Fruit fly (Drosophila melanogaster) whole organism, embryonic: ENCODE results near the gene jhamt.
A peak's percentile ranks its signal among the peaks of the same experiment; 100 is the strongest.

Experiments
- Atf3 ChIP-seq: fragments of 200-800 bp; sonication (Bioruptor generic); optimal IDR thresholded peaks from 3 replicates; lab custom pipeline; 2016; ENCODE audit warnings: missing biosample characterization, missing genetic modification characterization
- Awh ChIP-seq: fragments of 200-800 bp; sonication (Bioruptor generic); IDR thresholded peaks from 2 replicates; pipeline ENCODE4, ENCODE4 v1.3.6; 2022; ENCODE audit warnings: missing biosample characterization, missing genetic modification characterization
- Blimp-1 ChIP-seq: fragments of 200-800 bp; sonication (Bioruptor generic); optimal IDR thresholded peaks from 3 replicates; lab custom pipeline; 2018; ENCODE audit warnings: missing biosample characterization, missing genetic modification characterization, mild to moderate bottlenecking, moderate library complexity, missing genetic modification reagents
- CG10321 ChIP-seq: fragments of 200-800 bp; sonication (Bioruptor generic); IDR thresholded peaks from 2 replicates; pipeline ENCODE4 v1.3.6; 2022; ENCODE audit warnings: missing biosample characterization, missing genetic modification characterization
- CG11504 ChIP-seq: fragments of 200-800 bp; sonication (Bioruptor generic); optimal IDR thresholded peaks from 3 replicates; lab custom pipeline; 2019; ENCODE audit warnings: missing biosample characterization, mild to moderate bottlenecking, missing genetic modification characterization, moderate library complexity
- CG11696 ChIP-seq: fragments of 200-800 bp; sonication (Bioruptor generic); IDR thresholded peaks from 2 replicates; pipeline ENCODE4 v1.3.6; 2022; ENCODE audit warnings: missing biosample characterization, missing genetic modification characterization
- CG12769 ChIP-seq: fragments of 200-800 bp; sonication (Bioruptor generic); optimal IDR thresholded peaks from 2 replicates; lab custom pipeline; 2019; ENCODE audit warnings: missing biosample characterization, mild to moderate bottlenecking, missing genetic modification characterization, moderate library complexity
- CG13296 ChIP-seq: fragments of 200-800 bp; sonication (Bioruptor generic); optimal IDR thresholded peaks from 3 replicates; lab custom pipeline; 2018; ENCODE audit warnings: missing biosample characterization, mild to moderate bottlenecking, missing genetic modification characterization
- CG15479 ChIP-seq: fragments of 200-800 bp; sonication (Bioruptor generic); optimal IDR thresholded peaks from 3 replicates; lab custom pipeline; 2019; ENCODE audit warnings: missing biosample characterization, mild to moderate bottlenecking, missing genetic modification characterization, moderate library complexity
- CG3163 ChIP-seq: fragments of 200-800 bp; sonication (Bioruptor generic); optimal IDR thresholded peaks from 3 replicates; lab custom pipeline; 2016; ENCODE audit warnings: missing biosample characterization, missing genetic modification characterization
- CG32767 ChIP-seq: fragments of 200-800 bp; sonication (Bioruptor generic); IDR thresholded peaks from 2 replicates; pipeline ENCODE4 v1.3.6; 2022; ENCODE audit warnings: missing biosample characterization, missing genetic modification characterization
- CG3407 ChIP-seq: fragments of 200-800 bp; sonication (Bioruptor generic); optimal IDR thresholded peaks from 2 replicates; lab custom pipeline; 2018; ENCODE audit warnings: missing biosample characterization, mild to moderate bottlenecking, missing genetic modification characterization
- CG4854 ChIP-seq: fragments of 200-800 bp; sonication (Bioruptor generic); optimal IDR thresholded peaks from 2 replicates; lab custom pipeline; 2016; ENCODE audit warnings: missing biosample characterization, missing genetic modification characterization, inconsistent platforms
- CG6854 ChIP-seq: fragments of 200-800 bp; sonication (Bioruptor generic); optimal IDR thresholded peaks from 3 replicates; lab custom pipeline; 2017; ENCODE audit warnings: missing biosample characterization, mild to moderate bottlenecking, missing genetic modification characterization
- CG9609 ChIP-seq: fragments of 200-800 bp; sonication (Bioruptor generic); optimal IDR thresholded peaks from 3 replicates; lab custom pipeline; 2016; ENCODE audit warnings: missing biosample characterization, missing genetic modification characterization
- CoRest ChIP-seq: fragments of 200-800 bp; sonication (Bioruptor generic); optimal IDR thresholded peaks from 3 replicates; lab custom pipeline; 2018; ENCODE audit warnings: missing biosample characterization, mild to moderate bottlenecking, missing genetic modification characterization, moderate library complexity
- Dip2 ChIP-seq: fragments of 200-800 bp; sonication (Bioruptor generic); IDR thresholded peaks from 2 replicates; pipeline ENCODE4 v1.3.6; 2022; ENCODE audit warnings: missing biosample characterization, missing genetic modification characterization
- Doc2 ChIP-seq: fragments of 200-800 bp; sonication (Bioruptor generic); IDR thresholded peaks from 2 replicates; pipeline ENCODE4 v1.3.6; 2022; ENCODE audit warnings: missing biosample characterization, missing genetic modification characterization
- Ets97D ChIP-seq: fragments of 200-800 bp; sonication (Bioruptor generic); optimal IDR thresholded peaks from 3 replicates; lab custom pipeline; 2016; ENCODE audit warnings: missing biosample characterization, missing genetic modification characterization
- HLH3B ChIP-seq: fragments of 200-800 bp; sonication (Bioruptor generic); IDR thresholded peaks from 2 replicates; pipeline ENCODE4 v1.3.6; 2022; ENCODE audit warnings: missing biosample characterization, missing genetic modification characterization
- Jarid2 ChIP-seq: fragments of 200-800 bp; sonication (Bioruptor generic); optimal IDR thresholded peaks from 3 replicates; lab custom pipeline; 2017; ENCODE audit warnings: mild to moderate bottlenecking, missing biosample characterization, missing genetic modification reagents, missing genetic modification characterization
- Med ChIP-seq: fragments of 200-800 bp; sonication (Bioruptor generic); peaks from one replicate; lab custom pipeline; 2016; ENCODE audit warnings: missing biosample characterization, missing genetic modification characterization, mild to moderate bottlenecking, inconsistent platforms, moderate library complexity
- Opbp ChIP-seq: fragments of 200-800 bp; sonication (Bioruptor generic); IDR thresholded peaks from 3 replicates; pipeline ENCODE4 v1.3.6; 2022; ENCODE audit warnings: missing biosample characterization, missing genetic modification characterization; ENCODE audit not compliant: partially characterized antibody
- Ravus ChIP-seq: fragments of 200-800 bp; sonication (Bioruptor generic); IDR thresholded peaks from 2 replicates; pipeline ENCODE4 v1.3.6; 2022; ENCODE audit warnings: missing biosample characterization, missing genetic modification characterization
- Rx ChIP-seq: fragments of 200-800 bp; sonication (Bioruptor generic); IDR thresholded peaks from 2 replicates; pipeline ENCODE4 v1.3.6; 2022; ENCODE audit warnings: missing biosample characterization, missing genetic modification characterization
- Stat92E ChIP-seq, 3 experiments: fragments of >200 bp in 2 of 3; fragments of 200-800 bp in 1 of 3; sonication (Bioruptor generic) in 1 of 3; optimal IDR thresholded peaks; 2 replicates each; lab custom pipeline; 2017 to 2019; ENCODE audit warnings: missing biosample characterization in 3 of 3, missing genetic modification characterization in 3 of 3, mild to moderate bottlenecking in 1 of 3, moderate library complexity in 1 of 3
- YL-1 ChIP-seq: fragments of 200-800 bp; sonication (Bioruptor generic); optimal IDR thresholded peaks from 3 replicates; lab custom pipeline; 2017; ENCODE audit warnings: missing biosample characterization, mild to moderate bottlenecking, missing genetic modification characterization
- aop ChIP-seq: fragments of 200-800 bp; sonication (Bioruptor generic); IDR thresholded peaks from 2 replicates; pipeline ENCODE4 v1.3.6; 2022; ENCODE audit warnings: missing biosample characterization, missing genetic modification characterization
- bowl ChIP-seq: fragments of 200-800 bp; sonication (Bioruptor generic); IDR thresholded peaks from 2 replicates; pipeline ENCODE4 v1.3.6; 2022; ENCODE audit warnings: missing biosample characterization, missing genetic modification characterization
- ci ChIP-seq: fragments of 200-800 bp; sonication (Bioruptor generic); IDR thresholded peaks from 3 replicates; pipeline ENCODE4 v1.3.6; 2022; ENCODE audit warnings: missing biosample characterization, missing genetic modification characterization
- corto ChIP-seq: fragments of 200-800 bp; sonication (Bioruptor generic); optimal IDR thresholded peaks from 2 replicates; lab custom pipeline; 2016; ENCODE audit warnings: missing biosample characterization, mild to moderate bottlenecking, missing genetic modification characterization, moderate library complexity
- en ChIP-seq: fragments of 200-800 bp; sonication (Bioruptor generic); optimal IDR thresholded peaks from 2 replicates; lab custom pipeline; 2016; ENCODE audit warnings: missing biosample characterization, missing genetic modification characterization
- fd102C ChIP-seq: fragments of 200-800 bp; sonication (Bioruptor generic); optimal IDR thresholded peaks from 2 replicates; lab custom pipeline; 2018; ENCODE audit warnings: missing biosample characterization, mild to moderate bottlenecking, missing genetic modification characterization, moderate library complexity
- gfzf ChIP-seq: fragments of 200-800 bp; sonication (Bioruptor generic); optimal IDR thresholded peaks from 2 replicates; lab custom pipeline; 2016; ENCODE audit warnings: missing biosample characterization, mild to moderate bottlenecking, missing genetic modification characterization, moderate library complexity
- kah ChIP-seq: fragments of 200-800 bp; sonication (Bioruptor generic); optimal IDR thresholded peaks from 2 replicates; lab custom pipeline; 2018; ENCODE audit warnings: missing biosample characterization, mild to moderate bottlenecking, missing genetic modification characterization
- kni ChIP-seq: fragments of 200-800 bp; sonication (Bioruptor generic); optimal IDR thresholded peaks from 3 replicates; lab custom pipeline; 2017; ENCODE audit warnings: mild to moderate bottlenecking, missing biosample characterization, missing genetic modification reagents, missing genetic modification characterization
- lab ChIP-seq: fragments of 200-800 bp; sonication (Bioruptor generic); optimal IDR thresholded peaks from 3 replicates; lab custom pipeline; 2017; ENCODE audit warnings: missing biosample characterization, missing genetic modification characterization, mild to moderate bottlenecking, moderate library complexity, missing genetic modification reagents
- lbe ChIP-seq: fragments of 200-800 bp; sonication (Bioruptor generic); optimal IDR thresholded peaks from 2 replicates; lab custom pipeline; 2016; ENCODE audit warnings: missing biosample characterization, mild to moderate bottlenecking, missing genetic modification characterization
- oc ChIP-seq: fragments of 200-800 bp; sonication (Bioruptor generic); optimal IDR thresholded peaks from 2 replicates; lab custom pipeline; 2018; ENCODE audit warnings: missing biosample characterization, mild to moderate bottlenecking, missing genetic modification characterization, moderate library complexity
- onecut ChIP-seq: fragments of 200-800 bp; sonication (Bioruptor generic); IDR thresholded peaks from 2 replicates; pipeline ENCODE4 v1.3.6; 2022; ENCODE audit warnings: missing biosample characterization, missing genetic modification characterization
- phol ChIP-seq: fragments of 200-800 bp; sonication (Bioruptor generic); optimal IDR thresholded peaks from 3 replicates; lab custom pipeline; 2018; ENCODE audit warnings: missing biosample characterization, mild to moderate bottlenecking, missing genetic modification characterization, moderate library complexity
- pnt ChIP-seq: fragments of 200-800 bp; sonication (Bioruptor generic); optimal IDR thresholded peaks from 3 replicates; lab custom pipeline; 2016; ENCODE audit warnings: missing biosample characterization, missing genetic modification characterization
- ranshi ChIP-seq: fragments of 200-800 bp; sonication (Bioruptor generic); IDR thresholded peaks from 2 replicates; pipeline ENCODE4 v1.3.6; 2022; ENCODE audit warnings: missing biosample characterization, missing genetic modification characterization
- row ChIP-seq: fragments of 200-800 bp; sonication (Bioruptor generic); IDR thresholded peaks from 3 replicates; pipeline ENCODE4 v1.3.6; 2022; ENCODE audit warnings: missing biosample characterization, missing genetic modification characterization
- shn ChIP-seq: fragments of 200-800 bp; sonication (Bioruptor generic); optimal IDR thresholded peaks from 3 replicates; lab custom pipeline; 2016; ENCODE audit warnings: missing biosample characterization, missing genetic modification characterization
- slou ChIP-seq: fragments of 200-800 bp; sonication (Bioruptor generic); optimal IDR thresholded peaks from 3 replicates; lab custom pipeline; 2016; ENCODE audit warnings: missing biosample characterization, missing genetic modification characterization
- sr ChIP-seq: fragments of 200-800 bp; sonication (Bioruptor generic); IDR thresholded peaks from 3 replicates; pipeline ENCODE4 v1.3.6; 2022; ENCODE audit warnings: missing biosample characterization, missing genetic modification characterization
- tin ChIP-seq: fragments of 200-800 bp; sonication (Bioruptor generic); optimal IDR thresholded peaks from 3 replicates; lab custom pipeline; 2016; ENCODE audit warnings: missing biosample characterization, missing genetic modification characterization
- tup ChIP-seq: fragments of 200-800 bp; sonication (Bioruptor generic); optimal IDR thresholded peaks from 2 replicates; lab custom pipeline; 2016; ENCODE audit warnings: missing biosample characterization, mild to moderate bottlenecking, missing genetic modification characterization, moderate library complexity
- unc-4 ChIP-seq: fragments of 200-800 bp; sonication (Bioruptor generic); IDR thresholded peaks from 2 replicates; pipeline ENCODE4 v1.3.6; 2022; ENCODE audit warnings: missing biosample characterization, missing genetic modification characterization; ENCODE audit not compliant: partially characterized antibody
- vvl ChIP-seq: fragments of 200-800 bp; sonication (Bioruptor generic); IDR thresholded peaks from 2 replicates; pipeline ENCODE4 v1.3.6; 2022; ENCODE audit warnings: missing biosample characterization, missing genetic modification characterization

The jhamt gene

DNA sequence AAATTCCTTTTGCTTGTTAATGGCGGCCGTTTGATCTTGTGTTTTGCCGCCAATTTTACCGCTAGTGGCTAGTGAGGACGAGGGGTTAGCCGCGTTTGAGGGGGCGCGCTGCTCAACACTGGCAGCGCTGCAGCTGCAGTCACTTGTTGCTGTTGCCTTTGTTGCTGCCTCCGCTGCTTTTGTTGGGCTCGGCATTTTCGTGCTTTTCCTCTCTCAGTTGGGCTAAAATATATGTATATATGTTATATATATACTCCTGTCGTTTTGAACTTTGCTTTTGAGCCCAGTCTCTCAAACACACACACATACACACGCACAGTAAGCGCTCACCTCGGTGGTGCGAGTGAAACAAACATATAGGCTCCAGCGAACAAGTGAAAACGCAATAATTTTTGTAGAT is 40.9 kb upstream of the jhamt start (continued):
- peak; percentile 11 for TF ChIP-seq phol (tag; lab: Kevin White, UChicago)
- no peak for TF ChIP-seq bowl (GFP tag; lab: Robert Waterston, UW)
- TF ChIP-seq Med (GFP tag; lab: Kevin White, UChicago) = peak; percentile 46
- peak; percentile 10 for TF ChIP-seq Blimp-1 (GFP tag; lab: Kevin White, UChicago)
- peak; percentile 72; the same call in 2 of the 3 replicates for TF ChIP-seq ci (GFP tag; lab: Robert Waterston, UW)
- peak; percentile 11 for TF ChIP-seq CG11504 (tag; lab: Kevin White, UChicago)
- no peak for TF ChIP-seq Jarid2 (GFP tag; lab: Kevin White, UChicago)
- 0 out of 3 replicates have a peak, but pooled peaks have one; percentile 8 for TF ChIP-seq sr (GFP tag; lab: Robert Waterston, UW)
- peak; percentile 23 for TF ChIP-seq lab (GFP tag; lab: Kevin White, UChicago)
- no peak for TF ChIP-seq CG3163 (GFP tag; lab: Kevin White, UChicago)
- TF ChIP-seq CoRest (tag; lab: Kevin White, UChicago) = no peak
- TF ChIP-seq Ravus = no peak
- peak; percentile 94 for TF ChIP-seq CG10321 (GFP tag; lab: Robert Waterston, UW)
- no peak for TF ChIP-seq aop (GFP tag; lab: Robert Waterston, UW)
- peak; percentile 59 for TF ChIP-seq lbe (GFP tag; lab: Kevin White, UChicago)
- peak; percentile 24; the same call in 1 of the 2 replicates for TF ChIP-seq vvl (GFP tag; lab: Robert Waterston, UW)
- TF ChIP-seq slou (GFP tag; lab: Kevin White, UChicago) = no peak
- no peak for TF ChIP-seq tin
- peak; percentile 4 for TF ChIP-seq tup (GFP tag; lab: Kevin White, UChicago)
- TF ChIP-seq Stat92E (GFP tag; optimal IDR thresholded peaks at IDR 0.05; lab: Kevin White, UChicago) = no peak
- TF ChIP-seq CG9609 (GFP tag; lab: Kevin White, UChicago) = no peak
- no peak for TF ChIP-seq kni (GFP tag; lab: Kevin White, UChicago)
- 0 out of 2 replicates have a peak, but pooled peaks have one; percentile 30 for TF ChIP-seq CG32767 (GFP tag; lab: Robert Waterston, UW)
- peak; percentile 7; the same call in 1 of the 2 replicates for TF ChIP-seq HLH3B (GFP tag; lab: Robert Waterston, UW)
- no peak for TF ChIP-seq Awh (GFP tag; lab: Robert Waterston, UW)
- TF ChIP-seq en (GFP tag; lab: Kevin White, UChicago) = no peak
- no peak for TF ChIP-seq Rx
- no peak for TF ChIP-seq CG15479
- TF ChIP-seq Doc2 (GFP tag; lab: Robert Waterston, UW) = no peak
- TF ChIP-seq fd102C (GFP tag; lab: Kevin White, UChicago) = no peak
- TF ChIP-seq gfzf (GFP tag; lab: Kevin White, UChicago) = no peak
- TF ChIP-seq shn (GFP tag; lab: Kevin White, UChicago) = no peak
- TF ChIP-seq row = peak; percentile 11; the same call in 1 of the 3 replicates
- TF ChIP-seq YL-1 = peak; percentile 33
- no peak; the same call in 2 of the 3 replicates for TF ChIP-seq Opbp
- no peak for TF ChIP-seq Atf3 (GFP tag; lab: Kevin White, UChicago)
- no peak for TF ChIP-seq CG6854 (GFP tag; lab: Kevin White, UChicago)
- TF ChIP-seq ranshi = 0 out of 2 replicates have a peak, but pooled peaks have one; percentile 10
- TF ChIP-seq Ets97D = no peak
- peak; percentile 19 for TF ChIP-seq oc (tag; lab: Kevin White, UChicago)
- TF ChIP-seq CG3407 = no peak
- TF ChIP-seq CG13296 (GFP tag; lab: Kevin White, UChicago) = no peak
- no peak for TF ChIP-seq CG4854
- no peak for TF ChIP-seq CG12769
- TF ChIP-seq onecut (GFP tag; lab: Robert Waterston, UW) = no peak
- TF ChIP-seq CG11696 = 0 out of 2 replicates have a peak, but pooled peaks have one; percentile 28
- TF ChIP-seq pnt (GFP tag; lab: Kevin White, UChicago) = no peak
- no peak for TF ChIP-seq Dip2
- TF ChIP-seq corto = peak; percentile 62
- peak; percentile 98 for TF ChIP-seq kah
- TF ChIP-seq unc-4 = no peak
